Comparison of ENCODE assay signal across 4 worm cellular contexts in genomic region chrIV:11026648-11027047, ce11.
TF ChIP-seq lines count a peak whose summit lies in the region.

No protein-coding gene starts in this region.

TF ChIP-seq in whole organism, L2 larva, 48 proteins besides CTCF, POLR2A, EP300 and RAD21 (continues in another document):
- TF ChIP-seq gmeb-1 (tag; optimal IDR thresholded peaks at IDR 0.05; lab: Kevin White, UChicago), result no peak
- peak; percentile 27 for TF ChIP-seq sma-9 (GFP tag; optimal IDR thresholded peaks at IDR 0.05; lab: Kevin White, UChicago)
- no peak for TF ChIP-seq sma-9 (tag; optimal IDR thresholded peaks at IDR 0.05; lab: Kevin White, UChicago)
- TF ChIP-seq nhr-23 (tag; optimal IDR thresholded peaks at IDR 0.05; lab: Kevin White, UChicago), result no peak
- TF ChIP-seq ama-1 (optimal IDR thresholded peaks at IDR 0.05; lab: Kevin White, UChicago), result no peak
- no peak for TF ChIP-seq F13H6.1 (tag; optimal IDR thresholded peaks at IDR 0.05; lab: Kevin White, UChicago)
- TF ChIP-seq alr-1 (tag; optimal IDR thresholded peaks at IDR 0.05; lab: Kevin White, UChicago), result no peak
- TF ChIP-seq dmd-4 (tag; optimal IDR thresholded peaks at IDR 0.05; lab: Kevin White, UChicago), result no peak
- TF ChIP-seq mbf-1 (tag; optimal IDR thresholded peaks at IDR 0.05; lab: Kevin White, UChicago), result no peak
- TF ChIP-seq C34F6.9 (tag; optimal IDR thresholded peaks at IDR 0.05; lab: Kevin White, UChicago), result peak; percentile 63
- TF ChIP-seq Y55F3AM.14 (GFP tag; optimal IDR thresholded peaks at IDR 0.05; lab: Kevin White, UChicago), result no peak
- TF ChIP-seq nhr-6 (tag; optimal IDR thresholded peaks at IDR 0.05; lab: Kevin White, UChicago), result no peak
- peak; percentile 40 for TF ChIP-seq unc-55 (GFP tag; optimal IDR thresholded peaks at IDR 0.05; lab: Kevin White, UChicago)
- TF ChIP-seq peb-1 (tag; optimal IDR thresholded peaks at IDR 0.05; lab: Kevin White, UChicago), result no peak
- no peak for TF ChIP-seq sma-3 (GFP tag; optimal IDR thresholded peaks at IDR 0.05; lab: Kevin White, UChicago)
- peak in 1 of 2 experiments; percentile 58 for TF ChIP-seq lsy-2 (tag; optimal IDR thresholded peaks at IDR 0.05; lab: Kevin White, UChicago)
- TF ChIP-seq lin-39 (tag; optimal IDR thresholded peaks at IDR 0.05; lab: Kevin White, UChicago), result no peak
- no peak for TF ChIP-seq blmp-1 (tag; optimal IDR thresholded peaks at IDR 0.05; lab: Kevin White, UChicago; ENCODE audit: insufficient read depth)
- TF ChIP-seq R02D3.7 (tag; optimal IDR thresholded peaks at IDR 0.05; lab: Kevin White, UChicago), result no peak
- TF ChIP-seq sem-4 (tag; optimal IDR thresholded peaks at IDR 0.05; lab: Kevin White, UChicago), result no peak
- TF ChIP-seq crh-2 (tag; optimal IDR thresholded peaks at IDR 0.05; lab: Kevin White, UChicago), result peak; percentile 22
- TF ChIP-seq zag-1 (tag; optimal IDR thresholded peaks at IDR 0.05; lab: Kevin White, UChicago), result no peak
- TF ChIP-seq ceh-82 (tag; optimal IDR thresholded peaks at IDR 0.05; lab: Kevin White, UChicago), result no peak
- TF ChIP-seq ztf-4 (tag; optimal IDR thresholded peaks at IDR 0.05; lab: Kevin White, UChicago), result peak; percentile 48

TF ChIP-seq in whole organism, L4 larva, 104 proteins besides CTCF, POLR2A, EP300 and RAD21 (continues in another document):
- peak; percentile 52; the same call in 1 of the 2 replicates for TF ChIP-seq lim-7 (GFP tag; IDR thresholded peaks at IDR 0.05; lab: Robert Waterston, UW)
- no peak for TF ChIP-seq zfp-2 (tag; optimal IDR thresholded peaks at IDR 0.05; lab: Kevin White, UChicago)
- no peak for TF ChIP-seq lin-13 (GFP tag; optimal IDR thresholded peaks at IDR 0.05; lab: Kevin White, UChicago)
- TF ChIP-seq ces-1 (GFP tag; optimal IDR thresholded peaks at IDR 0.05; lab: Kevin White, UChicago), result no peak
- no peak for TF ChIP-seq pqm-1 (tag; optimal IDR thresholded peaks at IDR 0.05; lab: Kevin White, UChicago)
- TF ChIP-seq nhr-42 (GFP tag; IDR thresholded peaks at IDR 0.05; lab: Robert Waterston, UW), result peak; percentile 8; the same call in 1 of the 2 replicates
- no peak for TF ChIP-seq mdl-1 (tag; optimal IDR thresholded peaks at IDR 0.05; lab: Kevin White, UChicago)
- TF ChIP-seq mxl-3 (GFP tag; optimal IDR thresholded peaks at IDR 0.05; lab: Kevin White, UChicago), result no peak
- peak; percentile 23 for TF ChIP-seq dpl-1 (GFP tag; optimal IDR thresholded peaks at IDR 0.05; lab: Kevin White, UChicago)
- peak; percentile 18 for TF ChIP-seq nhr-28 (tag; optimal IDR thresholded peaks at IDR 0.05; lab: Kevin White, UChicago)
- peak; percentile 7; the same call in 1 of the 2 replicates for TF ChIP-seq ceh-20 (GFP tag; IDR thresholded peaks at IDR 0.05; lab: Robert Waterston, UW)
- TF ChIP-seq nhr-76 (tag; optimal IDR thresholded peaks at IDR 0.05; lab: Kevin White, UChicago), result no peak
- peak; percentile 29; the same call in 1 of the 2 replicates for TF ChIP-seq tra-1 (GFP tag; IDR thresholded peaks at IDR 0.05; lab: Robert Waterston, UW)
- TF ChIP-seq zfp-3 (GFP tag; conservative IDR thresholded peaks at IDR 0.05; lab: Robert Waterston, UW), result no peak
- no peak for TF ChIP-seq arid-1 (GFP tag; conservative IDR thresholded peaks at IDR 0.05; lab: Robert Waterston, UW)
- peak; percentile 14; the same call in 1 of the 2 replicates for TF ChIP-seq hmg-1.1 (GFP tag; IDR thresholded peaks at IDR 0.05; lab: Robert Waterston, UW)
- TF ChIP-seq nhr-111 (GFP tag; optimal IDR thresholded peaks at IDR 0.05; lab: Kevin White, UChicago), result peak; percentile 19
- TF ChIP-seq dmd-8 (GFP tag; IDR thresholded peaks at IDR 0.05; lab: Robert Waterston, UW), result no peak
- TF ChIP-seq fos-1 (tag; optimal IDR thresholded peaks at IDR 0.05; lab: Kevin White, UChicago), result no peak
- TF ChIP-seq F44E2.7 (GFP tag; IDR thresholded peaks at IDR 0.05; lab: Robert Waterston, UW), result no peak
- TF ChIP-seq zip-2 (tag; optimal IDR thresholded peaks at IDR 0.05; lab: Kevin White, UChicago), result no peak
- TF ChIP-seq T26A8.4 (GFP tag; IDR thresholded peaks at IDR 0.05; lab: Robert Waterston, UW), result peak; percentile 12; the same call in 1 of the 2 replicates
- TF ChIP-seq lin-29 (GFP tag; IDR thresholded peaks at IDR 0.05; lab: Robert Waterston, UW), result no peak
- TF ChIP-seq hlh-11 (tag; optimal IDR thresholded peaks at IDR 0.05; lab: Kevin White, UChicago), result peak; percentile 19

TF ChIP-seq in whole organism, late embryonic, 69 proteins besides CTCF, POLR2A, EP300 and RAD21:
- peak; percentile 6 for TF ChIP-seq unc-55 (GFP tag; optimal IDR thresholded peaks at IDR 0.05; lab: Kevin White, UChicago)
- no peak for TF ChIP-seq ahr-1 (tag; optimal IDR thresholded peaks at IDR 0.05; lab: Kevin White, UChicago)

TF ChIP-seq in whole organism, mixed stage, embryonic, 35 proteins besides CTCF, POLR2A, EP300 and RAD21:
- TF ChIP-seq ceh-39 (tag; optimal IDR thresholded peaks at IDR 0.05; lab: Kevin White, UChicago) (peak; percentile 35), pha-4 (tag; optimal IDR thresholded peaks at IDR 0.05; lab: Kevin White, UChicago) (peak; percentile 7), unc-62 (GFP tag; optimal IDR thresholded peaks at IDR 0.05; lab: Kevin White, UChicago) (no peak), unc-39 (tag; optimal IDR thresholded peaks at IDR 0.05; lab: Kevin White, UChicago) (no peak), tbx-8 (GFP tag; optimal IDR thresholded peaks at IDR 0.05; lab: Kevin White, UChicago) (no peak), ces-1 (GFP tag; optimal IDR thresholded peaks at IDR 0.05; lab: Kevin White, UChicago) (peak; percentile 44), nhr-237 (tag; optimal IDR thresholded peaks at IDR 0.05; lab: Kevin White, UChicago) (no peak)
